Worm (Caenorhabditis elegans) whole organism, mixed stage, embryonic: Measurements from ENCODE around the gene H04D03.2.

Experiments used
- M03D4.4 ChIP-seq: sonication (generic microtip); optimal IDR thresholded peaks from 2 replicates; lab custom pipeline; 2017; ENCODE audit warnings: mild to moderate bottlenecking, missing genetic modification characterization, missing compliant biosample characterization
- bed-3 ChIP-seq: fragments of 200-800 bp; sonication (Bioruptor generic); optimal IDR thresholded peaks from 3 replicates; lab custom pipeline; 2018; ENCODE audit warnings: mild to moderate bottlenecking, missing genetic modification characterization, moderate library complexity, missing compliant biosample characterization
- blmp-1 ChIP-seq: fragments of 150-350 bp; optimal IDR thresholded peaks from 2 replicates; lab custom pipeline; 2014; ENCODE audit warnings: missing biosample characterization, missing genetic modification characterization
- ceh-39 ChIP-seq: fragments of 150-350 bp; optimal IDR thresholded peaks from 2 replicates; lab custom pipeline; 2014; ENCODE audit warnings: missing biosample characterization, missing genetic modification characterization
- ceh-43 ChIP-seq: fragments of 200-800 bp; sonication (Bioruptor generic); optimal IDR thresholded peaks from 2 replicates; lab custom pipeline; 2018; ENCODE audit warnings: mild to moderate bottlenecking, missing genetic modification characterization, moderate library complexity, missing compliant biosample characterization
- ceh-83 ChIP-seq: fragments of 200-800 bp; sonication (Bioruptor generic); optimal IDR thresholded peaks from 2 replicates; lab custom pipeline; 2018; ENCODE audit warnings: mild to moderate bottlenecking, missing genetic modification characterization, missing compliant biosample characterization
- ces-1 ChIP-seq: fragments of 150-350 bp; optimal IDR thresholded peaks from 2 replicates; lab custom pipeline; 2014; ENCODE audit warnings: missing biosample characterization, missing genetic modification reagents, missing genetic modification characterization
- cnd-1 ChIP-seq: fragments of 200-800 bp; sonication (Bioruptor generic); optimal IDR thresholded peaks from 2 replicates; lab custom pipeline; 2018; ENCODE audit warnings: mild to moderate bottlenecking, missing genetic modification characterization, missing compliant biosample characterization
- drap-1 ChIP-seq: fragments of 200-800 bp; sonication (Bioruptor generic); optimal IDR thresholded peaks from 3 replicates; lab custom pipeline; 2018; ENCODE audit warnings: mild to moderate bottlenecking, missing genetic modification characterization, missing compliant biosample characterization
- elt-1 ChIP-seq: sonication (generic microtip); optimal IDR thresholded peaks from 2 replicates; lab custom pipeline; 2017; ENCODE audit warnings: missing genetic modification characterization, mild to moderate bottlenecking, missing compliant biosample characterization, antibody characterized with exemption, moderate library complexity, borderline replicate concordance; ENCODE audit not compliant: insufficient read depth
- elt-3 ChIP-seq: fragments of 150-350 bp; optimal IDR thresholded peaks from 2 replicates; lab custom pipeline; 2014; ENCODE audit warnings: missing biosample characterization, missing genetic modification characterization
- flh-1 ChIP-seq: fragments of 200-800 bp; sonication (Bioruptor generic); optimal IDR thresholded peaks from 2 replicates; lab custom pipeline; 2018; ENCODE audit warnings: mild to moderate bottlenecking, missing genetic modification characterization, moderate library complexity, missing compliant biosample characterization
- ham-2 ChIP-seq: fragments of 200-800 bp; sonication (Bioruptor generic); optimal IDR thresholded peaks from 2 replicates; lab custom pipeline; 2018; ENCODE audit warnings: mild to moderate bottlenecking, missing genetic modification characterization, missing compliant biosample characterization
- hlh-1 ChIP-seq: fragments of 150-350 bp; optimal IDR thresholded peaks from 2 replicates; lab custom pipeline; 2014; ENCODE audit warnings: missing biosample characterization, missing genetic modification reagents, missing genetic modification characterization
- lin-13 ChIP-seq: fragments of 150-350 bp; optimal IDR thresholded peaks from 2 replicates; lab custom pipeline; 2014; ENCODE audit warnings: missing biosample characterization, missing genetic modification characterization
- lin-32 ChIP-seq: fragments of 200-800 bp; sonication (Bioruptor generic); optimal IDR thresholded peaks from 2 replicates; lab custom pipeline; 2018; ENCODE audit warnings: mild to moderate bottlenecking, missing genetic modification characterization, missing compliant biosample characterization
- lsy-2 ChIP-seq: fragments of 150-350 bp; optimal IDR thresholded peaks from 2 replicates; lab custom pipeline; 2014; ENCODE audit warnings: missing biosample characterization, missing genetic modification characterization
- mab-5 ChIP-seq: fragments of 150-350 bp; optimal IDR thresholded peaks from 2 replicates; lab custom pipeline; 2014; ENCODE audit warnings: missing biosample characterization, missing genetic modification characterization
- mep-1 ChIP-seq: fragments of 150-350 bp; optimal IDR thresholded peaks from 2 replicates; lab custom pipeline; 2017; ENCODE audit warnings: missing biosample characterization, missing genetic modification reagents, missing genetic modification characterization, inconsistent platforms
- mls-2 ChIP-seq: sonication (generic microtip); optimal IDR thresholded peaks from 2 replicates; lab custom pipeline; 2016; ENCODE audit warnings: mild to moderate bottlenecking, missing genetic modification characterization, moderate library complexity, missing compliant biosample characterization
- nhr-12 ChIP-seq: fragments of 150-350 bp; optimal IDR thresholded peaks from 2 replicates; lab custom pipeline; 2014; ENCODE audit warnings: missing biosample characterization, missing genetic modification characterization
- nhr-2 ChIP-seq: fragments of 150-350 bp; optimal IDR thresholded peaks from 2 replicates; lab custom pipeline; 2014; ENCODE audit warnings: missing biosample characterization, missing genetic modification characterization
- nhr-237 ChIP-seq: fragments of 150-350 bp; optimal IDR thresholded peaks from 2 replicates; lab custom pipeline; 2014; ENCODE audit warnings: missing biosample characterization, missing genetic modification characterization
- nhr-28 ChIP-seq: fragments of 150-350 bp; optimal IDR thresholded peaks from 2 replicates; lab custom pipeline; 2014; ENCODE audit warnings: missing biosample characterization, missing genetic modification characterization
- nhr-76 ChIP-seq: sonication (generic microtip); optimal IDR thresholded peaks from 2 replicates; lab custom pipeline; 2017; ENCODE audit warnings: missing biosample characterization, missing genetic modification characterization
- pha-4 ChIP-seq: fragments of 150-350 bp; optimal IDR thresholded peaks from 2 replicates; lab custom pipeline; 2018; ENCODE audit warnings: missing biosample characterization, missing genetic modification reagents, missing genetic modification characterization
- sem-2 ChIP-seq: fragments of 200-800 bp; sonication (Bioruptor generic); optimal IDR thresholded peaks from 2 replicates; lab custom pipeline; 2018; ENCODE audit warnings: mild to moderate bottlenecking, missing genetic modification characterization, missing compliant biosample characterization
- snpc-4 ChIP-seq: fragments of 150-350 bp; optimal IDR thresholded peaks from 2 replicates; lab custom pipeline; 2014; ENCODE audit warnings: missing biosample characterization, missing genetic modification characterization
- sptf-1 ChIP-seq: sonication (generic microtip); optimal IDR thresholded peaks from 2 replicates; lab custom pipeline; 2017; ENCODE audit warnings: mild to moderate bottlenecking, missing genetic modification characterization, moderate library complexity, missing compliant biosample characterization
- tbx-8 ChIP-seq: fragments of 200-800 bp; sonication (Bioruptor generic); optimal IDR thresholded peaks from 2 replicates; lab custom pipeline; 2018; ENCODE audit warnings: mild to moderate bottlenecking, missing genetic modification characterization, moderate library complexity, missing compliant biosample characterization
- unc-120 ChIP-seq: sonication (generic microtip); optimal IDR thresholded peaks from 2 replicates; lab custom pipeline; 2017; ENCODE audit warnings: missing genetic modification characterization, missing compliant biosample characterization; ENCODE audit not compliant: poor library complexity, severe bottlenecking
- unc-39 ChIP-seq: fragments of 150-350 bp; optimal IDR thresholded peaks from 2 replicates; lab custom pipeline; 2014; ENCODE audit warnings: missing biosample characterization, missing genetic modification characterization
- unc-62 ChIP-seq: fragments of 150-350 bp; optimal IDR thresholded peaks from 2 replicates; lab custom pipeline; 2014; ENCODE audit warnings: missing biosample characterization, missing genetic modification reagents, missing genetic modification characterization
- zip-8 ChIP-seq: fragments of 150-350 bp; optimal IDR thresholded peaks from 2 replicates; lab custom pipeline; 2014; ENCODE audit warnings: missing biosample characterization, missing genetic modification characterization
- ztf-11 ChIP-seq: fragments of 150-350 bp; optimal IDR thresholded peaks from 2 replicates; lab custom pipeline; 2014; ENCODE audit warnings: missing biosample characterization, missing genetic modification characterization

Gene H04D03.2

DNA sequence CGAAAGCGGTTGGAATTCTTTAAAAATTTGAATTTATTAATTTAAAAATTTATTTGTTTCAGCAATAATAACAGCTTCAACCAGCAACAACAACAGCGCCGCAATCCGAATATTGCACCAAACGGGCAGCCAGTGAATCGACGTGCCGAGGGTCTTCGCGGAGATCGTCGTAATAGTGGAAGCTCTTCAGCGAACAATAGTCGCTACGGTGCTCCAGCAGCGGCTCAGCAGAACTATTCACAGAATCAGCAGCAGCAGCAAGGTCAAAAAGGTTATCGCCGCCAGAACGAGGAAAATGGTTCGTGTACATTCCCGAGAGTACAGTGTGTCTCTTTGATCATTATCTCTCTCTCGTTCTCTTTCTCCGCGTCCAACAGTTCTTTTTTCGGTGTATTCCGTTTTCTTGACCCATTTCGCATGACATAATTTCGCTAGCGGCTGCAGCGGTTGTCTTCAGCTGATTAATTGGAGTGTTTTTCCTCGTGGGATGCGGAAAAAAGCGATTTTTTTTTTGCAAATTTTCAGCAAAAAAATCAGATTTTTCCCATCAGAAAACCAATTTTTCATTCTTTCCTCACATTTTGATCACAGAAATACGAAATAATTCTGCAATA, 20.8 kb upstream of the H04D03.2 start:
- TF ChIP-seq cnd-1 (tag; lab: Kevin White, UChicago) = no peak
- no peak for TF ChIP-seq nhr-76
- no peak for TF ChIP-seq lin-13 (tag; lab: Kevin White, UChicago)
- no peak for TF ChIP-seq unc-39 (tag; lab: Kevin White, UChicago)
- TF ChIP-seq sptf-1 (tag; lab: Kevin White, UChicago) = no peak
- no peak for TF ChIP-seq blmp-1 (tag; lab: Kevin White, UChicago)
- no peak for TF ChIP-seq hlh-1 (tag; lab: Kevin White, UChicago)
- TF ChIP-seq zip-8 = no peak
- TF ChIP-seq elt-3 (tag; lab: Kevin White, UChicago) = no peak
- no peak for TF ChIP-seq nhr-2 (tag; lab: Kevin White, UChicago)
- TF ChIP-seq unc-120 (tag; lab: Kevin White, UChicago) = no peak

DNA sequence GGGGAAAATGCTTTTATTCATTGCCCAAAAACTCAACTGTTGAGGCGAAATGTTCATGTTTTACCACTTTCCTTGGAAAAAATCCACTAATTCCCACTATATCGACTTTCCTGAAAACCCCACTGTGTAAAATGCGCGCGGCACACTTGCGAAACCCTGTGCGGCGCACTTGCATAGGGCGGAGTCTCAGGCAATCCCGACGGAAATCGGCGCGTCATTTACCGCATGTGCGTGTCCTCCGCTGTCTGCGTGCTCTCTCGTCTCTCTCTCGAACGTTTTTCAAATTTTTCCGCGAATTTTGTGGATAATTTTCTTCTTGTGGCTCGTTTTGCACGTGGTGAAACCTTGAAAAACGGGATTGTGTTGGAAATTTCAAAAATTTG, 18.9 kb upstream of the H04D03.2 start, which contains the start of gene atx-2:
atx-2 (plus strand) TSS at position 226 of the 383 bp plus-strand sequence.
- TF ChIP-seq cnd-1 (tag; lab: Kevin White, UChicago) = peak; percentile 98
- peak; percentile 92 for TF ChIP-seq hlh-1 (tag; lab: Kevin White, UChicago)
- no peak for TF ChIP-seq nhr-2 (tag; lab: Kevin White, UChicago)
- peak; percentile 95 for TF ChIP-seq lin-13 (tag; lab: Kevin White, UChicago)
- TF ChIP-seq ztf-11 = peak; percentile 100
- peak; percentile 76 for TF ChIP-seq mep-1 (tag; lab: Kevin White, UChicago)
- peak; percentile 54 for TF ChIP-seq ceh-39 (tag; lab: Kevin White, UChicago)
- peak; percentile 95 for TF ChIP-seq sem-2 (GFP tag; lab: Kevin White, UChicago)
- TF ChIP-seq unc-39 (tag; lab: Kevin White, UChicago) = peak; percentile 100
- TF ChIP-seq tbx-8 (GFP tag; lab: Kevin White, UChicago) = peak; percentile 90
- TF ChIP-seq ces-1 (GFP tag; lab: Kevin White, UChicago) = peak; percentile 34
- peak; percentile 91 for TF ChIP-seq blmp-1 (tag; lab: Kevin White, UChicago)
- TF ChIP-seq elt-1 (tag; lab: Kevin White, UChicago) = peak; percentile 92
- TF ChIP-seq pha-4 (tag; lab: Kevin White, UChicago) = peak; percentile 91
- TF ChIP-seq ceh-83 = peak; percentile 93
- TF ChIP-seq nhr-237 (tag; lab: Kevin White, UChicago) = peak; percentile 66
- peak; percentile 62 for TF ChIP-seq mab-5
- peak; percentile 80 for TF ChIP-seq elt-3 (tag; lab: Kevin White, UChicago)
- peak; percentile 74 for TF ChIP-seq nhr-28 (tag; lab: Kevin White, UChicago)
- TF ChIP-seq drap-1 = peak; percentile 99
- TF ChIP-seq lsy-2 (tag; lab: Kevin White, UChicago) = peak; percentile 68
- peak; percentile 100 for TF ChIP-seq mls-2
- peak; percentile 96 for TF ChIP-seq bed-3 (GFP tag; lab: Kevin White, UChicago)
- TF ChIP-seq M03D4.4 = peak; percentile 98
- peak; percentile 96 for TF ChIP-seq ham-2
- peak; percentile 93 for TF ChIP-seq flh-1 (GFP tag; lab: Kevin White, UChicago)
- TF ChIP-seq nhr-12 (tag; lab: Kevin White, UChicago) = peak; percentile 100
- TF ChIP-seq snpc-4 (tag; lab: Kevin White, UChicago) = no peak
- peak; percentile 98 for TF ChIP-seq nhr-76
- TF ChIP-seq sptf-1 (tag; lab: Kevin White, UChicago) = peak; percentile 99
- TF ChIP-seq zip-8 = no peak
- peak; percentile 97 for TF ChIP-seq ceh-43 (GFP tag; lab: Kevin White, UChicago)
- TF ChIP-seq unc-120 (tag; lab: Kevin White, UChicago) = peak; percentile 98
- peak; percentile 81 for TF ChIP-seq unc-62 (GFP tag; lab: Kevin White, UChicago)
- peak; percentile 97 for TF ChIP-seq lin-32 (GFP tag; lab: Kevin White, UChicago)

- TF ChIP-seq ces-1 (GFP tag; lab: Kevin White, UChicago) (peak; percentile 85), unc-120 (tag; lab: Kevin White, UChicago) (no peak), nhr-2 (tag; lab: Kevin White, UChicago) (peak; percentile 20), cnd-1 (tag; lab: Kevin White, UChicago) (peak; percentile 24), ceh-39 (tag; lab: Kevin White, UChicago) (peak; percentile 81), mep-1 (tag; lab: Kevin White, UChicago) (peak; percentile 98), lin-32 (GFP tag; lab: Kevin White, UChicago) (no peak), lsy-2 (tag; lab: Kevin White, UChicago) (peak; percentile 74), nhr-237 (tag; lab: Kevin White, UChicago) (peak; percentile 88), lin-13 (tag; lab: Kevin White, UChicago) (peak; percentile 63), pha-4 (tag; lab: Kevin White, UChicago) (peak; percentile 66)
Observed at ce11 chrIII:10460427-10461163, 18.4 kb upstream of the H04D03.2 start, which contains the start of gene ecps-1. ecps-1 (minus strand) TSS chrIII:10460551.
